Fruit fly (Drosophila melanogaster): Measurements from ENCODE around the gene CG17078.

The CG17078 gene

DNA sequence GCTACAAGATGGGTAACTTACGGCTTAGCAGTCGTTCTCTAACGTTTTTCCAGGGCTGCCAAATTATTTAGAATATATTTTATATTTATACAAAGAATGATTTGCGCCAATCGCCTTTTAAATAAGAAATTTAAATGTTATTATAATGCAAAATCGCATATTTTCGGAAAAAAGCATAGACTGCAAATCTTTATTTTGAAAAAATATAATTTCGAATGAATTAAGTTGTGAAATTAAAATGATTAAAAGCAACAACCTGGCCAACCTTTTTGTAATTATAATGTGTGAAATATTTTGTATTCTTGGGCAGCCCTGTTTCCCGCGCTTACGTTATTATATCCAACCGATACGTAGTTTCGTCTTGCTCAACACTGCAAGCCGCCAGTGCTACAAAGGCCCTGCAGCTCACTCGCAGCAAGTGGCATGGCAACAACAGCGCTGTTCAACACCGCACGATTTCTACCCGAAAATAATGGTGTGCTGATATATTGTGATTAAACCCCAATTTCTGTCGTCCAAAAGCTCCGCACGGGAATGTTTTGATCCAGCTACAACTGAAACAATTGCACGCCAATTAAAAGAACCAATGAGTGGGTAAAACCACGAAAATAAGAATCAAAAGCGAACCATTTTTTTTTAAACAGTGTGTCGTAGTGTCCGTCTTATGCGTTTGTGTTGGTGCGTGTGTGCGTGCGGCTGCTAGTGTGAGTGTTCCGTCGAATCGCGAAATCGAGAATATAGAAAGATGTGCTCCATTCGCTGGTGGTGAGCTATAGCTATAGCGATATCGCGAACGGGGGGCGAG, 19.6 kb upstream of the CG17078 start, which contains the start of gene Pi3K21B (continued):
- TF ChIP-seq ttk (GFP tag; IDR thresholded peaks at IDR 0.05) (peak; percentile 84), CG15696 (tag; optimal IDR thresholded peaks at IDR 0.05) (peak; percentile 93), hth (optimal IDR thresholded peaks at IDR 0.05) (no peak), Ptx1 (GFP tag; IDR thresholded peaks at IDR 0.05) (peak; percentile 87), D19B (GFP tag; optimal IDR thresholded peaks at IDR 0.05) (peak; percentile 68), sima (GFP tag; optimal IDR thresholded peaks at IDR 0.05) (peak; percentile 36), ranshi (GFP tag; IDR thresholded peaks at IDR 0.05) (peak; percentile 85; the same call in 1 of the 2 replicates), HLHmδ (GFP tag; optimal IDR thresholded peaks at IDR 0.05) (peak; percentile 90), zfh2 (GFP tag; optimal IDR thresholded peaks at IDR 0.05) (peak; percentile 96), Spps (tag; optimal IDR thresholded peaks at IDR 0.05) (peak; percentile 58), scrt (GFP tag; optimal IDR thresholded peaks at IDR 0.05) (peak; percentile 70), pho (GFP tag; optimal IDR thresholded peaks at IDR 0.05) (peak; percentile 90), cas (GFP tag; IDR thresholded peaks at IDR 0.05) (peak; percentile 30; the same call in 1 of the 2 replicates), esg (GFP tag; conservative IDR thresholded peaks at IDR 0.05) (peak; percentile 87), C15 (GFP tag; IDR thresholded peaks at IDR 0.05) (peak; percentile 46; the same call in 1 of the 3 replicates), YL-1 (GFP tag; optimal IDR thresholded peaks at IDR 0.05) (peak; percentile 75), grn (GFP tag; optimal IDR thresholded peaks at IDR 0.05) (peak; percentile 56), CG34422 (GFP tag; IDR thresholded peaks at IDR 0.05) (no peak; the same call in 1 of the 3 replicates), lab (GFP tag; optimal IDR thresholded peaks at IDR 0.05) (peak; percentile 92), disco-r (GFP tag; optimal IDR thresholded peaks at IDR 0.05) (peak; percentile 57), crc (GFP tag; optimal IDR thresholded peaks at IDR 0.05) (peak; percentile 77), CG8089 (GFP tag; optimal IDR thresholded peaks at IDR 0.05) (peak; percentile 88), Dbx (GFP tag; IDR thresholded peaks at IDR 0.05) (peak; percentile 93), hbn (GFP tag; IDR thresholded peaks at IDR 0.05; ENCODE audit: partially characterized antibody) (no peak), wek (GFP tag; optimal IDR thresholded peaks at IDR 0.05) (peak; percentile 57), CG12104 (GFP tag; optimal IDR thresholded peaks at IDR 0.05) (peak; percentile 89), az2 (GFP tag; optimal IDR thresholded peaks at IDR 0.05) (peak; percentile 87), CG12236 (GFP tag; optimal IDR thresholded peaks at IDR 0.05) (peak; percentile 77), CG5953 (GFP tag; IDR thresholded peaks at IDR 0.05) (peak; percentile 82), CG18764 (GFP tag; optimal IDR thresholded peaks at IDR 0.05) (peak; percentile 81), Dfd (GFP tag; optimal IDR thresholded peaks at IDR 0.05) (peak in 1 of 2 experiments; percentile 56), CG10462 (GFP tag; optimal IDR thresholded peaks at IDR 0.05) (peak; percentile 75), Pdp1 (GFP tag; optimal IDR thresholded peaks at IDR 0.05) (peak; percentile 85 to 90), Awh (GFP tag; IDR thresholded peaks at IDR 0.05) (0 out of 2 replicates have a peak, but pooled peaks have one; percentile 51), Dip2 (GFP tag; IDR thresholded peaks at IDR 0.05) (no peak), CG6654 (GFP tag; optimal IDR thresholded peaks at IDR 0.05) (peak; percentile 65), CG7556 (GFP tag; optimal IDR thresholded peaks at IDR 0.05) (peak; percentile 93), Sry-β (GFP tag; optimal IDR thresholded peaks at IDR 0.05) (no peak), CG4707 (GFP tag; optimal IDR thresholded peaks at IDR 0.05) (peak; percentile 37), ato (GFP tag; IDR thresholded peaks at IDR 0.05; ENCODE audit: partially characterized antibody) (no peak), dan (GFP tag; IDR thresholded peaks at IDR 0.05) (no peak), schlank (tag; optimal IDR thresholded peaks at IDR 0.05) (peak; percentile 38), CG31365 (tag; optimal IDR thresholded peaks at IDR 0.05) (no peak), CG18599 (GFP tag; optimal IDR thresholded peaks at IDR 0.05) (peak; percentile 92), tgo (GFP tag; IDR thresholded peaks at IDR 0.05) (peak; percentile 84), Opbp (GFP tag; IDR thresholded peaks at IDR 0.05; ENCODE audit: partially characterized antibody) (peak; percentile 54; the same call in 1 of the 3 replicates), knrl (GFP tag; IDR thresholded peaks at IDR 0.05; ENCODE audit: partially characterized antibody) (0 out of 3 replicates have a peak, but pooled peaks have one; percentile 10), onecut (GFP tag; IDR thresholded peaks at IDR 0.05) (peak; percentile 74), CG7928 (GFP tag; optimal IDR thresholded peaks at IDR 0.05) (peak; percentile 99)
